Worm (Caenorhabditis elegans) whole organism, L4/young adult: ENCODE results near the gene dyn-1.
A peak's percentile ranks its signal among the peaks of the same experiment; 100 is the strongest.

Experiments
- W03F9.2 ChIP-seq: fragments of 150-350 bp; optimal IDR thresholded peaks from 2 replicates; lab custom pipeline; 2014; ENCODE audit warnings: missing biosample characterization, missing genetic modification characterization
- dao-5 ChIP-seq: sonication (generic microtip); optimal IDR thresholded peaks from 2 replicates; lab custom pipeline; 2016; ENCODE audit warnings: missing genotype, missing genetic modification characterization, moderate library complexity, missing compliant biosample characterization
- him-1 ChIP-seq: sonication (generic microtip); optimal IDR thresholded peaks from 2 replicates; lab custom pipeline; 2016; ENCODE audit warnings: missing genotype, missing genetic modification reagents, missing genetic modification characterization, missing compliant biosample characterization

The dyn-1 gene

ce11 chrX:15552024-15552769 is 16.5 kb upstream of the dyn-1 start:
- no peak for TF ChIP-seq dao-5 (tag; lab: Kevin White, UChicago)
- no peak for TF ChIP-seq W03F9.2 (tag; lab: Kevin White, UChicago)
- no peak for TF ChIP-seq him-1 (tag; lab: Kevin White, UChicago)

DNA sequence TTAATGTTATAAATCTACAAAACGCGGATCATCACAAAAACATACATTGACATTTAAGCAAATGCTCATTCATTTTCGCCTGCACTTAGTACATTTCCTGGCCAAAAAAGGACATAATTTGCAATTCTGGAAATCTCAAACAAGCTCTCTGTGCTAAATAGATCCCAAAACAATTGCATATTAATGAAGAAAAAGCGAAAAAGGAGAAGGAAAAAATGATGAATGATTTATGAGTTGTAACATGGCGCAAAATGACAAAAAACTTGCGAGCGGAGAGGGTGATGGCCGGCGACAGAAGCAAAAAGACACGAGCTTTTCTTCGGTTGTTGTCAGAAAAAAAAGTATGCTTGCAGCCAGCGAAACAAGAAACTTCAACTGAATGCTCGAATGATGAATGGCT is 13.8 kb upstream of the dyn-1 start:
- TF ChIP-seq dao-5 (tag; lab: Kevin White, UChicago) (no peak), W03F9.2 (tag; lab: Kevin White, UChicago) (no peak), him-1 (tag; lab: Kevin White, UChicago) (no peak)

DNA sequence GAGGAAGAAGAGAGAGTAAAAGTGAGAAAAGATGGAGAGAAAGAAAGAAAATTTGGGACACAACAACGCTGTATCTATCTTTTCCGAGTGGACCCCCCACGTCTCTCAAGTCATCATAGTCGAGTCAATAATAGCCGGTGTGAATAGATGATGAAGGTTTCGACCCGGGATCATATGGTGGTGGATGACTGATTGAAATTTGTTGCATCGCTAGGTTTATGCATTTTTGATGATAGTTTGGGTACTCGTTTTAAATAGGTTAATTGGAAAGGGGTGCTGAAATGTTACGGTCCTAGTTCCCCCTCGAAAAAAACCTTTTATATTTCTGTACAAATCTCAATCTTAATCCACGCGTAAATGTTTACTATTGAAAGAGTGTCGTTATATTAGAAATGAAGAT is 13.2 kb upstream of the dyn-1 start:
- no peak for TF ChIP-seq him-1 (tag; lab: Kevin White, UChicago)
- TF ChIP-seq W03F9.2 (tag; lab: Kevin White, UChicago): no peak

DNA sequence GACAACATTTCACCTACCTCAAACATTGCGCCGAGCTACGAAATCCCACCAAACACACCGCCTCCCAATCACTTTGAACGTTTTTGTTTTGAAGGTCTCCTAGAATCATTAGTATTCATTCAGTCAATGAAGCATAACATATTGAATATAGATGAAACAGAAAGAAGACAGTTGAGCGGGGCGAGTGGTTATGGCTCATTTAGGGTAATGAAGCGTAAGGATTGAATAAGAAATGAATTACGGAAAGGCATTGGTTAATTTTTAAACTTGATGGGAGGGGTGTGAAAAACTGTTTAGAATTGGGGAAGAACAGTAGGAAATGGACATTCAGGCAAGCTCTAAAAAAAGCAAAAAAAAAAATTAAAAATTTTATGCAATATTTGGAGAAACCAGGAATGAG is 10.8 kb upstream of the dyn-1 start, which contains the start of gene lron-3:
lron-3 (minus strand) TSS at position 101 of the 400 bp plus-strand sequence.
- no peak for TF ChIP-seq W03F9.2 (tag; lab: Kevin White, UChicago)
- TF ChIP-seq him-1 (tag; lab: Kevin White, UChicago): no peak
- TF ChIP-seq dao-5 (tag; lab: Kevin White, UChicago): no peak

DNA sequence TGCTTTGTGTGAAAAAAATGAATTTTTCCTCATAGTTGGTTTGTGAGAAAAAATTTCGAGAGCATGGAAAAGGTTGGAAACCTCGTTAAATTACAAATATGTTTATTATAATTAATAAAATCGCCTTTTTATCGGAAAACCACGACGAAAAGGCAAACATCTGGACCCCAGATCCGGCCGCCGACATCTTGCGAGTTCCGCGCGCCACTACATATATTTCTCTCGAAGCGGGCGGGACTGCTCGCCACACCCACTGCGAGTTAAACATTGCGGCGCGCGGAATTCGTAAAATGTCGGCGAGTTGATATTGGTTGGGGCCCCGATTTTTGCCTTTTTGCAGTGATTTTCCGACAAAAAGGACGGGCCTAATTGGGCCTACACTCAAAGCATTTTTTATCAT is 9.2 kb upstream of the dyn-1 start:
- TF ChIP-seq him-1 (tag; lab: Kevin White, UChicago) (no peak), dao-5 (tag; lab: Kevin White, UChicago) (no peak), W03F9.2 (tag; lab: Kevin White, UChicago) (no peak)

ce11 chrX:15564338-15564737 is 4.4 kb upstream of the dyn-1 start:
- no peak for TF ChIP-seq W03F9.2 (tag; lab: Kevin White, UChicago)
- TF ChIP-seq him-1 (tag; lab: Kevin White, UChicago): no peak
- TF ChIP-seq dao-5 (tag; lab: Kevin White, UChicago): no peak

DNA sequence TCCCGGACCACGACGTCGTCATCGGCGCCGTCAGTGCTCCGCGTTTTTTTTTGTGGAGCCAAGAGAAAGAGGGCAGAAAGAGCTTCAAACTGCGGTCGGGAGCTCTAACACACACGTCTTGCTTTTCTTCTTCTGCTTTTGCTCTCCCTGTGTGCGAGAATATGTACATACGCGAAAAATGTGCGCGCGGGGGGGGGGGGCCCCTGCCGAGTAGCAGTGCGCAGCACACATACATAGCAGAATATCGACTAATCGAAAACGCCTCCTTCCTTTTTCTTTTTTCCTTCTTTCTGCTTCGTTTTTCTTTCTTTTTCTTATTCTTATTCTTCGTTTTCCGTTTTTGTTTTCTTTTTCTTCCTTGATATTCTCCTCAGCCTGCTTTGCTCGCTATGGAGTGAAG is 2.0 kb upstream of the dyn-1 start:
- peak; percentile 77 for TF ChIP-seq him-1 (tag; lab: Kevin White, UChicago)
- no peak for TF ChIP-seq dao-5 (tag; lab: Kevin White, UChicago)
- no peak for TF ChIP-seq W03F9.2 (tag; lab: Kevin White, UChicago)

DNA sequence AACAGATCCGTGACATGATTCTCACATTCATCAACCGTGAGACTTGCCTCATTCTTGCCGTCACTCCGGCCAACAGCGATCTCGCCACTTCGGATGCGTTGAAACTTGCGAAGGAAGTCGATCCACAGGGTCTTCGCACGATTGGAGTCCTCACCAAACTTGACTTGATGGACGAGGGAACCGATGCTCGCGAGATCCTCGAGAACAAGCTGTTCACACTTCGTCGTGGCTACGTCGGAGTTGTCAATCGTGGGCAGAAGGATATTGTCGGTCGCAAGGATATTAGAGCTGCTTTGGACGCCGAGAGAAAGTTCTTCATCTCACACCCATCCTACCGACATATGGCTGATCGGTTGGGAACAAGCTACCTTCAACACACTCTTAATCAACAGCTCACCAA is 943 bp downstream of the dyn-1 start:
- TF ChIP-seq him-1 (tag; lab: Kevin White, UChicago): no peak
- TF ChIP-seq dao-5 (tag; lab: Kevin White, UChicago): no peak
- TF ChIP-seq W03F9.2 (tag; lab: Kevin White, UChicago): no peak

DNA sequence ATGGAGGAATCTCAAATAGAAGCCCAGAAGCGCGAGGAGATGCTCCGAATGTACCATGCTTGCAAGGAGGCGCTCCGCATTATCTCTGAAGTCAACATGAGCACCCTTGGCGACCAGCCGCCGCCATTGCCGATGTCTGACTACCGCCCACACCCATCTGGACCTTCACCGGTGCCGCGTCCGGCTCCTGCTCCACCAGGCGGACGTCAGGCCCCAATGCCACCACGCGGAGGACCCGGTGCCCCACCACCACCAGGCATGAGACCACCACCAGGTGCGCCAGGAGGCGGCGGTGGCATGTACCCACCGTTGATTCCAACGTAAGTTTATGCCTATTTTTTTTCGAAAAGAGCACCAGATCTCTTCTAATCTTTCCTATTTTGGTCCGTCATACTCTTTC is 3.3 kb downstream of the dyn-1 start:
- TF ChIP-seq W03F9.2 (tag; lab: Kevin White, UChicago): no peak
- TF ChIP-seq him-1 (tag; lab: Kevin White, UChicago): no peak
- TF ChIP-seq dao-5 (tag; lab: Kevin White, UChicago): no peak

DNA sequence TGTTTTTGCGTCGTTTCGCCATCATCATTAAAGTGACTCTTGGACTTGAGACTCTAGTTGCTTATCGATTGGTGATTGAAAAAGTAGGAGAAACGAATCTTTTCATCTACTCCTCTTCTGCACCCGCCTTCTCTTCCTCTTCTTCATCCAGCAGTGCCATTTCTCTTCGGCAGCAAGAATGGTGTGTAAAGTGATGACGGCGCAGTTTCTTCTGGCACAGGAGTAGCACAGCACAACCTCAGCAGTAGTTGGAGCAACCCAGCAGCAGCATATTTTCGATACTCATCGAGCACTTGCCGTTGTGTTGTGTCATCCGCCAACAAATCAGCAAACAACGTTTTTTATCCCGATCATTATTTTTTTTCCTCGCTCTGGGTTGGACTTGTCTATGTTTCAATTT is 6.8 kb downstream of the dyn-1 start:
- TF ChIP-seq him-1 (tag; lab: Kevin White, UChicago) (no peak), W03F9.2 (tag; lab: Kevin White, UChicago) (no peak), dao-5 (tag; lab: Kevin White, UChicago) (no peak)

DNA sequence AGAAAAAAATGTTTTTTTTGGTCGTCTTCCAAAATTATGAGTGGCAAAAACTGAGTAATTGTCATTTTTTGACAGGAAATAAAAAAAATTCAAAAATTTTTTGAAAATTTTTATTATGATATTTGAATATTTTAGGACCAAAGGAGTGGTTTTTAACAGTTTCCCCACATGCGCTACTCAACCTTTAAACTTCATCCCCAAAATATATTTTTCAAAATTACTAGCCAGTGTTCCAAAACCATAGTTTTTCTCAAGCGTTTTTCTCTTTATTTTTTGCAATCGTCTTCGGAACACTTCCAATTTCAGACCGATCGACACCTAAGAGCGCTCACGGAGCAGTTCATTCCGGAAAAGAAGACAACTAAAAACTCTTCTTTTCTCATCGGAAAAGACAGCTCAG is 8.3 kb downstream of the dyn-1 start, which contains the start of gene K09A9.6:
K09A9.6 (plus strand) TSS at position 301 of the 400 bp plus-strand sequence.
- TF ChIP-seq dao-5 (tag; lab: Kevin White, UChicago) (no peak), him-1 (tag; lab: Kevin White, UChicago) (no peak)

ce11 chrX:15585144-15585543 is 16.5 kb downstream of the dyn-1 start:
- TF ChIP-seq W03F9.2 (tag; lab: Kevin White, UChicago) (no peak), dao-5 (tag; lab: Kevin White, UChicago) (no peak), him-1 (tag; lab: Kevin White, UChicago) (no peak)

ce11 chrX:15586192-15586591 is 17.5 kb downstream of the dyn-1 start:
- TF ChIP-seq W03F9.2 (tag; lab: Kevin White, UChicago) (no peak), dao-5 (tag; lab: Kevin White, UChicago) (no peak), him-1 (tag; lab: Kevin White, UChicago) (no peak)

- TF ChIP-seq dao-5 (tag; lab: Kevin White, UChicago) (no peak), W03F9.2 (tag; lab: Kevin White, UChicago) (no peak), him-1 (tag; lab: Kevin White, UChicago) (no peak)
These were observed 21.7 kb downstream of the dyn-1 start, which contains the start of gene gas-1 for ce11 chrX:15590347-15590928. Gene gas-1, minus strand, starts transcription at chrX:15590397.
